Worm (Caenorhabditis elegans) whole organism, young adult: ENCODE measurements around the gene F44E5.17.
A peak's percentile ranks its signal among the peaks of the same experiment; 100 is the strongest.
"Not testable (repeated sequence)": the region's sequence is repeated elsewhere in the genome, so short reads cannot be mapped to it uniquely, and the experiment has no call there.

Source experiments
- B0261.1 ChIP-seq: sonication (generic microtip); optimal IDR thresholded peaks from 2 replicates; lab custom pipeline; 2016; ENCODE audit warnings: mild to moderate bottlenecking, missing genetic modification characterization, moderate library complexity, missing compliant biosample characterization
- C06A6.2 ChIP-seq: fragments of 200-800 bp; sonication (Bioruptor generic); conservative IDR thresholded peaks from 2 replicates; pipeline ENCODE4 v1.3.6; 2022; ENCODE audit warnings: missing genetic modification characterization, missing compliant biosample characterization
- C17E4.6 ChIP-seq: fragments of 200-800 bp; sonication (Bioruptor generic); IDR thresholded peaks from 2 replicates; pipeline ENCODE4 v1.3.6; 2022; ENCODE audit warnings: missing genetic modification reagents, missing genetic modification characterization, missing compliant biosample characterization
- D2030.7 ChIP-seq: fragments of 200-800 bp; sonication (Bioruptor generic); IDR thresholded peaks from 2 replicates; pipeline ENCODE4 v1.3.6; 2022; ENCODE audit warnings: missing genetic modification reagents, missing genetic modification characterization, missing compliant biosample characterization
- F37B4.10 ChIP-seq: fragments of 200-800 bp; sonication (Bioruptor generic); IDR thresholded peaks from 2 replicates; pipeline ENCODE4 v1.3.6; 2022; ENCODE audit warnings: missing genetic modification characterization, missing compliant biosample characterization
- F52B5.7 ChIP-seq: sonication (generic microtip); optimal IDR thresholded peaks from 2 replicates; lab custom pipeline; 2016; ENCODE audit warnings: mild to moderate bottlenecking, missing genetic modification characterization, missing compliant biosample characterization
- K11D2.4 ChIP-seq: fragments of 200-800 bp; sonication (Bioruptor generic); IDR thresholded peaks from 2 replicates; pipeline ENCODE4 v1.3.6; 2022; ENCODE audit warnings: missing genetic modification reagents, missing genetic modification characterization, missing compliant biosample characterization
- T07F8.4 ChIP-seq: sonication (generic microtip); optimal IDR thresholded peaks from 2 replicates; lab custom pipeline; 2016; ENCODE audit warnings: mild to moderate bottlenecking, missing genetic modification characterization, moderate library complexity, missing compliant biosample characterization
- T26A5.8 ChIP-seq: sonication (generic microtip); optimal IDR thresholded peaks from 2 replicates; lab custom pipeline; 2016; ENCODE audit warnings: missing genetic modification characterization, missing compliant biosample characterization
- Y56A3A.18 ChIP-seq: fragments of 200-800 bp; sonication (Bioruptor generic); IDR thresholded peaks from 2 replicates; pipeline ENCODE4 v1.3.6; 2022; ENCODE audit warnings: missing genetic modification reagents, missing genetic modification characterization, missing compliant biosample characterization
- Y67H2A.10 ChIP-seq: fragments of 200-800 bp; sonication (Bioruptor generic); conservative IDR thresholded peaks from 2 replicates; pipeline ENCODE4 v1.3.6; 2022; ENCODE audit warnings: missing genetic modification reagents, missing genetic modification characterization, missing compliant biosample characterization
- Y95B8A.8 ChIP-seq: fragments of 200-800 bp; sonication (Bioruptor generic); IDR thresholded peaks from 2 replicates; pipeline ENCODE4 v1.3.6; 2022; ENCODE audit warnings: missing genetic modification reagents, missing genetic modification characterization, missing compliant biosample characterization
- ZK185.1 ChIP-seq: sonication (generic microtip); optimal IDR thresholded peaks from 2 replicates; lab custom pipeline; 2016; ENCODE audit warnings: mild to moderate bottlenecking, missing genetic modification characterization, missing compliant biosample characterization; ENCODE audit not compliant: poor library complexity, severe bottlenecking
- akir-1 ChIP-seq: fragments of 200-800 bp; sonication (Bioruptor generic); optimal IDR thresholded peaks from 2 replicates; lab custom pipeline; 2018; ENCODE audit warnings: mild to moderate bottlenecking, missing genetic modification characterization, moderate library complexity, missing compliant biosample characterization
- aptf-3 ChIP-seq: fragments of 200-800 bp; sonication (Bioruptor generic); IDR thresholded peaks from 2 replicates; pipeline ENCODE4 v1.3.6; 2022; ENCODE audit warnings: missing genetic modification characterization, missing compliant biosample characterization
- atf-7 ChIP-seq: sonication (generic microtip); optimal IDR thresholded peaks from 2 replicates; lab custom pipeline; 2017; ENCODE audit warnings: mild to moderate bottlenecking, missing genetic modification characterization, missing compliant biosample characterization
- ccch-3 ChIP-seq: fragments of 200-800 bp; sonication (Bioruptor generic); optimal IDR thresholded peaks from 2 replicates; lab custom pipeline; 2018; ENCODE audit warnings: mild to moderate bottlenecking, missing genetic modification characterization, missing compliant biosample characterization
- cebp-2 ChIP-seq: fragments of 200-800 bp; sonication (Bioruptor generic); IDR thresholded peaks from 2 replicates; pipeline ENCODE4 v1.3.6; 2022; ENCODE audit warnings: missing genetic modification characterization, missing compliant biosample characterization
- ceh-27 ChIP-seq: fragments of 200-800 bp; sonication (Bioruptor generic); optimal IDR thresholded peaks from 2 replicates; lab custom pipeline; 2018; ENCODE audit warnings: mild to moderate bottlenecking, missing genetic modification characterization, moderate library complexity, missing compliant biosample characterization
- ceh-91 ChIP-seq: fragments of 200-800 bp; sonication (Bioruptor generic); IDR thresholded peaks from 2 replicates; pipeline ENCODE4 v1.3.6; 2022; ENCODE audit warnings: missing genetic modification reagents, missing genetic modification characterization, missing compliant biosample characterization
- chd-7 ChIP-seq: sonication (generic microtip); optimal IDR thresholded peaks from 2 replicates; lab custom pipeline; 2016; ENCODE audit warnings: mild to moderate bottlenecking, missing genetic modification characterization, moderate library complexity, missing compliant biosample characterization
- dpff-1 ChIP-seq: sonication (generic microtip); optimal IDR thresholded peaks from 2 replicates; lab custom pipeline; 2017; ENCODE audit warnings: mild to moderate bottlenecking, missing genetic modification characterization, missing compliant biosample characterization
- egl-18 ChIP-seq: fragments of 200-800 bp; sonication (Bioruptor generic); IDR thresholded peaks from 2 replicates; pipeline ENCODE4 v1.3.6; 2022; ENCODE audit warnings: missing genetic modification reagents, missing genetic modification characterization, missing compliant biosample characterization
- ekl-4 ChIP-seq: fragments of 200-800 bp; sonication (Bioruptor generic); IDR thresholded peaks from 2 replicates; pipeline ENCODE4 v1.3.6; 2022; ENCODE audit warnings: missing genetic modification reagents, missing genetic modification characterization, missing compliant biosample characterization
- fkh-3 ChIP-seq: sonication (generic microtip); optimal IDR thresholded peaks from 2 replicates; lab custom pipeline; 2016; ENCODE audit warnings: mild to moderate bottlenecking, missing genetic modification characterization, missing compliant biosample characterization
- him-1 ChIP-seq: sonication (generic microtip); optimal IDR thresholded peaks from 2 replicates; lab custom pipeline; 2016; ENCODE audit warnings: missing genotype, missing genetic modification reagents, missing genetic modification characterization, missing compliant biosample characterization
- let-526 ChIP-seq: fragments of 200-800 bp; sonication (Bioruptor generic); IDR thresholded peaks from 2 replicates; pipeline ENCODE4 v1.3.6; 2022; ENCODE audit warnings: missing genetic modification reagents, missing genetic modification characterization, missing compliant biosample characterization
- let-607 ChIP-seq, 2 experiments: fragments of 200-800 bp in 1 of 2; sonication (Bioruptor generic) in 1 of 2; sonication (generic microtip) in 1 of 2; optimal IDR thresholded peaks; 2 replicates each; lab custom pipeline; 2016 to 2018; ENCODE audit warnings: mild to moderate bottlenecking in 2 of 2, missing compliant biosample characterization in 2 of 2, missing genetic modification characterization in 2 of 2, moderate library complexity in 2 of 2, missing genotype in 1 of 2
- lin-35 ChIP-seq, 3 experiments: fragments of 150-350 bp in 2 of 3; sonication (generic microtip) in 1 of 3; optimal IDR thresholded peaks; 2 replicates each; lab custom pipeline; 2014 to 2018; ENCODE audit warnings: missing biosample characterization in 3 of 3, missing genetic modification characterization in 3 of 3, missing genetic modification reagents in 3 of 3
- lin-40 ChIP-seq: sonication (generic microtip); optimal IDR thresholded peaks from 2 replicates; lab custom pipeline; 2016; ENCODE audit warnings: missing genetic modification characterization, mild to moderate bottlenecking, missing compliant biosample characterization, missing genotype, missing genetic modification reagents
- lin-54 ChIP-seq: fragments of 200-800 bp; sonication (Bioruptor generic); optimal IDR thresholded peaks from 2 replicates; lab custom pipeline; 2018; ENCODE audit warnings: mild to moderate bottlenecking, missing genetic modification characterization, missing compliant biosample characterization
- lsl-1 ChIP-seq: fragments of 200-800 bp; sonication (Bioruptor generic); optimal IDR thresholded peaks from 2 replicates; lab custom pipeline; 2018; ENCODE audit warnings: mild to moderate bottlenecking, missing genetic modification characterization, moderate library complexity, missing compliant biosample characterization
- madf-10 ChIP-seq: sonication (generic microtip); optimal IDR thresholded peaks from 2 replicates; lab custom pipeline; 2016; ENCODE audit warnings: mild to moderate bottlenecking, missing genetic modification characterization, missing compliant biosample characterization
- madf-3 ChIP-seq: fragments of 200-800 bp; sonication (Bioruptor generic); IDR thresholded peaks from 2 replicates; pipeline ENCODE4 v1.3.6; 2022; ENCODE audit warnings: missing genetic modification reagents, missing genetic modification characterization, missing compliant biosample characterization
- mcd-1 ChIP-seq: fragments of 200-800 bp; sonication (Bioruptor generic); IDR thresholded peaks from 2 replicates; pipeline ENCODE4 v1.3.6; 2022; ENCODE audit warnings: missing genetic modification reagents, missing genetic modification characterization, missing compliant biosample characterization
- mxl-1 ChIP-seq: sonication (generic microtip); optimal IDR thresholded peaks from 2 replicates; lab custom pipeline; 2016; ENCODE audit warnings: missing genetic modification characterization, missing compliant biosample characterization
- nfya-1 ChIP-seq: sonication (generic microtip); optimal IDR thresholded peaks from 2 replicates; lab custom pipeline; 2017; ENCODE audit warnings: antibody characterized with exemption, missing compliant biosample characterization, missing genetic modification characterization, borderline replicate concordance; ENCODE audit not compliant: insufficient read depth
- rpc-1 ChIP-seq, 2 experiments: fragments of 150-350 bp in 1 of 2; sonication (generic microtip) in 1 of 2; optimal IDR thresholded peaks; 2 replicates each; lab custom pipeline; 2014 to 2018; ENCODE audit warnings: missing biosample characterization in 1 of 2, missing genetic modification characterization in 1 of 2, missing genetic modification reagents in 1 of 2, missing genotype in 1 of 2
- sdz-38 ChIP-seq: sonication (generic microtip); optimal IDR thresholded peaks from 2 replicates; lab custom pipeline; 2016; ENCODE audit warnings: missing genotype, missing genetic modification characterization, missing compliant biosample characterization
- snpc-1.3 ChIP-seq: sonication (generic microtip); optimal IDR thresholded peaks from 2 replicates; lab custom pipeline; 2017; ENCODE audit warnings: missing genetic modification characterization, mild to moderate bottlenecking, missing compliant biosample characterization, antibody characterized with exemption, moderate library complexity, missing genotype, missing genetic modification reagents; ENCODE audit not compliant: insufficient read depth
- somi-1 ChIP-seq: fragments of 200-800 bp; sonication (Bioruptor generic); optimal IDR thresholded peaks from 2 replicates; lab custom pipeline; 2018; ENCODE audit warnings: mild to moderate bottlenecking, missing genetic modification characterization, missing compliant biosample characterization
- sptf-2 ChIP-seq: fragments of 200-800 bp; sonication (Bioruptor generic); optimal IDR thresholded peaks from 2 replicates; lab custom pipeline; 2018; ENCODE audit warnings: mild to moderate bottlenecking, missing genetic modification characterization, missing compliant biosample characterization
- tbp1 ChIP-seq: fragments of 200-800 bp; sonication (Bioruptor generic); optimal IDR thresholded peaks from 2 replicates; lab custom pipeline; 2018; ENCODE audit warnings: mild to moderate bottlenecking, missing genetic modification characterization, missing compliant biosample characterization
- unc-130 ChIP-seq: sonication (generic microtip); optimal IDR thresholded peaks from 2 replicates; lab custom pipeline; 2016; ENCODE audit warnings: missing genetic modification reagents, missing genetic modification characterization, missing compliant biosample characterization
- zim-3 ChIP-seq: sonication (generic microtip); optimal IDR thresholded peaks from 2 replicates; lab custom pipeline; 2017; ENCODE audit warnings: mild to moderate bottlenecking, missing genetic modification characterization, moderate library complexity, missing compliant biosample characterization
- ztf-18 ChIP-seq: sonication (generic microtip); optimal IDR thresholded peaks from 2 replicates; lab custom pipeline; 2016; ENCODE audit warnings: missing genotype, mild to moderate bottlenecking, missing genetic modification characterization, missing compliant biosample characterization
- ztf-26 ChIP-seq: sonication (generic microtip); optimal IDR thresholded peaks from 2 replicates; lab custom pipeline; 2017; ENCODE audit warnings: missing genetic modification characterization, missing compliant biosample characterization

The F44E5.17 gene

DNA sequence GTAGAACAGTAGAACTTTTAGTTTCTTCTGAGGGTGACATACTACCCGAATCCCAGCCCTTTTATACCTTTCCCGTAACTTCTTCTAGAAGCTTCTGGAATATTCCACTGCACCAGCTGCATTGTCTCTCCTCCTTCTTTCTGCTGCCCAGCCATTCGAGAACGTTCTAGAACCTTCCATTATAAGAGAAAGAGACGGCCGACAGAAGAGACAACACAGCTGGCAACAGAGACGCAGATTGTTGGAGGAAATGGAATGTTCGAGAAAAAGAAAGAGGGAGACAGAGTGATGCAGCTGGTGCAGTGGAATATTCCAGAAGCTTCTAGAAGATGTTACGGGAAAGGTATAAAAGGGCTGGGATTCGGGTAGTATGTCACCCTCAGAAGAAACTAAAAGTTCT is 10.9 kb upstream of the F44E5.17 start, which contains the start of the genes F44E5.4 and F44E5.5 (continued):
- peak; percentile 97 for TF ChIP-seq C17E4.6 (GFP tag; lab: Robert Waterston, UW)
- TF ChIP-seq somi-1 (GFP tag; lab: Kevin White, UChicago) = peak; percentile 97
- peak; percentile 99 for TF ChIP-seq Y56A3A.18 (GFP tag; lab: Robert Waterston, UW)
- peak; percentile 99 for TF ChIP-seq ekl-4 (GFP tag; lab: Robert Waterston, UW)
- TF ChIP-seq dpff-1 = peak; percentile 93
- peak; percentile 62 for TF ChIP-seq ceh-91 (GFP tag; lab: Robert Waterston, UW)
- TF ChIP-seq K11D2.4 (GFP tag; lab: Robert Waterston, UW) = peak; percentile 99
- peak; percentile 99 for TF ChIP-seq zim-3 (tag; lab: Kevin White, UChicago)
- TF ChIP-seq lin-40 (tag; lab: Kevin White, UChicago) = peak; percentile 97
- peak; percentile 100 for TF ChIP-seq rpc-1 (optimal IDR thresholded peaks at IDR 0.05; lab: Kevin White, UChicago)
- not testable (repeated sequence) for TF ChIP-seq rpc-1 (tag; optimal IDR thresholded peaks at IDR 0.05; lab: Kevin White, UChicago)
- peak; percentile 79 for TF ChIP-seq madf-10
- peak; percentile 100 for TF ChIP-seq aptf-3 (GFP tag; lab: Robert Waterston, UW)
- peak; percentile 65 for TF ChIP-seq lsl-1 (GFP tag; lab: Kevin White, UChicago)
- peak; percentile 99 for TF ChIP-seq atf-7
- peak in 1 of 3 experiments; percentile 87 for TF ChIP-seq lin-35 (GFP tag; optimal IDR thresholded peaks at IDR 0.05; lab: Kevin White, UChicago)
- peak; percentile 65 for TF ChIP-seq ZK185.1
- peak; percentile 69 for TF ChIP-seq D2030.7 (GFP tag; lab: Robert Waterston, UW)
- peak; percentile 89 for TF ChIP-seq T26A5.8
- peak; percentile 74 for TF ChIP-seq tbp1 (GFP tag; lab: Kevin White, UChicago)
- peak; percentile 97 for TF ChIP-seq mcd-1
- peak; percentile 98 for TF ChIP-seq C06A6.2
- peak; percentile 100 for TF ChIP-seq cebp-2 (GFP tag; lab: Robert Waterston, UW)
- peak; percentile 83 for TF ChIP-seq ceh-27

DNA sequence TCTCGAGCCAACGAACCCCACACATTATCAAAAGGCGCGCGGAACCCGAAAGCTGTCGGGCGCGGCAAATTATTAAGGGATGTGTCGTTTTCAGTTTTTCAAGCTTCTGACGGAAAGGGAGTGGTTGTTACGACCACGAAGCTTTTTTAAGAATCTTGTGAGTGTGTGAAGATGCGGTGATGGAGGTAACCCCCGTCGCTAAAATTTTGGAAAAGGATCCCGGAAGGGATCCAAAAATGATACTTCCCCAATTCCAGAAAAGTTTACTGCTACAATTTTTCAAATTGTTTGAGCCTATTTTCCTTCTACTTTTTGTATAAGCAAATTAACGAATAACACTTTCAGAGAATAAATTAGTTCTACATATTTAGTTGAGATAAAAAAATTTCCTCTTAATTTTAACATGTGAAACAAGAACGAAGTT is 8.3 kb upstream of the F44E5.17 start:
- TF ChIP-seq unc-130 (GFP tag; lab: Kevin White, UChicago) (no peak), C17E4.6 (GFP tag; lab: Robert Waterston, UW) (no peak), madf-3 (no peak), sptf-2 (GFP tag; lab: Kevin White, UChicago) (no peak), B0261.1 (tag; lab: Kevin White, UChicago) (no peak), aptf-3 (GFP tag; lab: Robert Waterston, UW) (no peak), rpc-1 (optimal IDR thresholded peaks at IDR 0.05; lab: Kevin White, UChicago) (no peak), rpc-1 (tag; optimal IDR thresholded peaks at IDR 0.05; lab: Kevin White, UChicago) (no peak), T26A5.8 (no peak), K11D2.4 (GFP tag; lab: Robert Waterston, UW) (no peak), egl-18 (GFP tag; lab: Robert Waterston, UW) (no peak), sdz-38 (tag; lab: Kevin White, UChicago) (no peak), Y95B8A.8 (no peak), snpc-1.3 (tag; lab: Kevin White, UChicago) (no peak), nfya-1 (tag; lab: Kevin White, UChicago) (no peak), Y67H2A.10 (no peak), ztf-26 (tag; lab: Kevin White, UChicago) (peak; percentile 75), him-1 (tag; lab: Kevin White, UChicago) (no peak), fkh-3 (no peak), atf-7 (no peak), ztf-18 (peak; percentile 59), F37B4.10 (no peak), T07F8.4 (tag; lab: Kevin White, UChicago) (peak; percentile 3), let-607 (tag; optimal IDR thresholded peaks at IDR 0.05; lab: Kevin White, UChicago) (peak in 1 of 2 experiments; percentile 65), mxl-1 (tag; lab: Kevin White, UChicago) (peak; percentile 47), let-526 (GFP tag; lab: Robert Waterston, UW) (no peak), lin-54 (GFP tag; lab: Kevin White, UChicago) (peak; percentile 62), chd-7 (tag; lab: Kevin White, UChicago) (no peak), ceh-27 (no peak), ccch-3 (GFP tag; lab: Kevin White, UChicago) (no peak), F52B5.7 (tag; lab: Kevin White, UChicago) (no peak), akir-1 (no peak)
